Worm (Caenorhabditis elegans): ENCODE data around the gene cyp-33E2.

- TF ChIP-seq nhr-12 (tag; optimal IDR thresholded peaks at IDR 0.05) (no peak), unc-55 (GFP tag; optimal IDR thresholded peaks at IDR 0.05) (peak; percentile 79), lin-11 (tag; optimal IDR thresholded peaks at IDR 0.05) (no peak), lin-39 (tag; optimal IDR thresholded peaks at IDR 0.05) (no peak), nhr-10 (tag; optimal IDR thresholded peaks at IDR 0.05) (no peak), ztf-1 (GFP tag; conservative IDR thresholded peaks at IDR 0.05) (no peak), nhr-6 (tag; optimal IDR thresholded peaks at IDR 0.05) (peak; percentile 65), egl-27 (tag; optimal IDR thresholded peaks at IDR 0.05) (peak; percentile 33), crh-2 (tag; optimal IDR thresholded peaks at IDR 0.05) (peak; percentile 84), nhr-237 (tag; optimal IDR thresholded peaks at IDR 0.05) (no peak), snpc-4 (tag; optimal IDR thresholded peaks at IDR 0.05) (no peak), lsy-2 (tag; optimal IDR thresholded peaks at IDR 0.05) (peak in 1 of 2 experiments; percentile 78), aly-2 (tag; optimal IDR thresholded peaks at IDR 0.05) (no peak)
Measured at ce11 chrIV:8620102-8620733, 8.1 kb downstream of the cyp-33E2 start, which contains the start of gene lin-49.

All from whole organism, L2 larva.